Fruit fly (Drosophila melanogaster) whole organism, embryonic: ENCODE measurements around the gene tbrd-1.

Source experiments
- BEAF-32 ChIP-seq: fragments of 200-800 bp; sonication (Bioruptor generic); optimal IDR thresholded peaks from 3 replicates; lab custom pipeline; 2017; ENCODE audit warnings: missing biosample characterization, missing genetic modification characterization, mild to moderate bottlenecking, moderate library complexity, missing genetic modification reagents
- CG10267 ChIP-seq: fragments of 200-800 bp; sonication (Bioruptor generic); optimal IDR thresholded peaks from 2 replicates; lab custom pipeline; 2018; ENCODE audit warnings: missing biosample characterization, mild to moderate bottlenecking, missing genetic modification characterization, moderate library complexity
- CG10431 ChIP-seq: fragments of 200-800 bp; sonication (Bioruptor generic); optimal IDR thresholded peaks from 3 replicates; lab custom pipeline; 2018; ENCODE audit warnings: missing biosample characterization, mild to moderate bottlenecking, missing genetic modification characterization
- CG10462 ChIP-seq: fragments of 200-800 bp; sonication (Bioruptor generic); optimal IDR thresholded peaks from 2 replicates; lab custom pipeline; 2016; ENCODE audit warnings: missing biosample characterization, missing genetic modification characterization
- CG10959 ChIP-seq: fragments of 200-800 bp; sonication (Bioruptor generic); IDR thresholded peaks from 2 replicates; pipeline ENCODE4 v1.3.6; 2022; ENCODE audit warnings: missing biosample characterization, missing genetic modification characterization
- CG11695 ChIP-seq: fragments of 200-800 bp; sonication (Bioruptor generic); IDR thresholded peaks from 3 replicates; pipeline ENCODE4 v1.3.6; 2022; ENCODE audit warnings: missing biosample characterization, missing genetic modification characterization
- CG12391 ChIP-seq: fragments of 200-800 bp; sonication (Bioruptor generic); optimal IDR thresholded peaks from 3 replicates; lab custom pipeline; 2018; ENCODE audit warnings: missing biosample characterization, mild to moderate bottlenecking, missing genetic modification characterization, moderate library complexity
- CG12744 ChIP-seq: fragments of 200-800 bp; sonication (Bioruptor generic); optimal IDR thresholded peaks from 2 replicates; lab custom pipeline; 2016; ENCODE audit warnings: missing biosample characterization, missing genetic modification characterization
- CG12769 ChIP-seq: fragments of 200-800 bp; sonication (Bioruptor generic); optimal IDR thresholded peaks from 2 replicates; lab custom pipeline; 2019; ENCODE audit warnings: missing biosample characterization, mild to moderate bottlenecking, missing genetic modification characterization, moderate library complexity
- CG12942 ChIP-seq: fragments of 200-800 bp; sonication (Bioruptor generic); optimal IDR thresholded peaks from 3 replicates; lab custom pipeline; 2016; ENCODE audit warnings: missing biosample characterization, missing genetic modification characterization
- CG13624 ChIP-seq: fragments of 200-800 bp; sonication (Bioruptor generic); optimal IDR thresholded peaks from 2 replicates; lab custom pipeline; 2016; ENCODE audit warnings: missing biosample characterization, missing genetic modification characterization
- CG13775 ChIP-seq: fragments of 200-800 bp; sonication (Bioruptor generic); optimal IDR thresholded peaks from 3 replicates; lab custom pipeline; 2017; ENCODE audit warnings: missing biosample characterization, mild to moderate bottlenecking, missing genetic modification characterization
- CG17186 ChIP-seq: fragments of 200-800 bp; sonication (Bioruptor generic); optimal IDR thresholded peaks from 3 replicates; lab custom pipeline; 2017; ENCODE audit warnings: missing biosample characterization, missing genetic modification reagents, missing genetic modification characterization
- CG4707 ChIP-seq: fragments of 200-800 bp; sonication (Bioruptor generic); optimal IDR thresholded peaks from 2 replicates; lab custom pipeline; 2018; ENCODE audit warnings: missing biosample characterization, mild to moderate bottlenecking, missing genetic modification characterization, moderate library complexity
- CG4854 ChIP-seq: fragments of 200-800 bp; sonication (Bioruptor generic); optimal IDR thresholded peaks from 2 replicates; lab custom pipeline; 2016; ENCODE audit warnings: missing biosample characterization, missing genetic modification characterization, inconsistent platforms
- CG5953 ChIP-seq: fragments of 200-800 bp; sonication (Bioruptor generic); IDR thresholded peaks from 2 replicates; pipeline ENCODE4 v1.3.6; 2022; ENCODE audit warnings: missing biosample characterization, missing genetic modification characterization
- CG6791 ChIP-seq: fragments of 200-800 bp; sonication (Bioruptor generic); IDR thresholded peaks from 3 replicates; pipeline ENCODE4 v1.3.6; 2022; ENCODE audit warnings: missing biosample characterization, missing genetic modification characterization; ENCODE audit not compliant: partially characterized antibody
- CG6854 ChIP-seq: fragments of 200-800 bp; sonication (Bioruptor generic); optimal IDR thresholded peaks from 3 replicates; lab custom pipeline; 2017; ENCODE audit warnings: missing biosample characterization, mild to moderate bottlenecking, missing genetic modification characterization
- CG7556 ChIP-seq: fragments of 200-800 bp; sonication (Bioruptor generic); optimal IDR thresholded peaks from 2 replicates; lab custom pipeline; 2017; ENCODE audit warnings: missing biosample characterization, mild to moderate bottlenecking, missing genetic modification characterization
- CrebB ChIP-seq: fragments of 200-800 bp; sonication (Bioruptor generic); optimal IDR thresholded peaks from 3 replicates; lab custom pipeline; 2018; ENCODE audit warnings: missing biosample characterization, mild to moderate bottlenecking, missing genetic modification characterization
- D19B ChIP-seq: fragments of 200-800 bp; sonication (Bioruptor generic); optimal IDR thresholded peaks from 2 replicates; lab custom pipeline; 2017; ENCODE audit warnings: missing biosample characterization, mild to moderate bottlenecking, missing genetic modification characterization
- E2f1 ChIP-seq: fragments of 200-800 bp; sonication (Bioruptor generic); IDR thresholded peaks from 2 replicates; pipeline ENCODE4 v1.3.6; 2022; ENCODE audit warnings: missing biosample characterization, missing genetic modification characterization
- Ets97D ChIP-seq: fragments of 200-800 bp; sonication (Bioruptor generic); optimal IDR thresholded peaks from 3 replicates; lab custom pipeline; 2016; ENCODE audit warnings: missing biosample characterization, missing genetic modification characterization
- HLHmδ ChIP-seq: fragments of 200-800 bp; sonication (Bioruptor generic); optimal IDR thresholded peaks from 2 replicates; lab custom pipeline; 2018; ENCODE audit warnings: missing biosample characterization, mild to moderate bottlenecking, missing genetic modification characterization, moderate library complexity
- Hmx ChIP-seq: fragments of 200-800 bp; sonication (Bioruptor generic); optimal IDR thresholded peaks from 2 replicates; lab custom pipeline; 2016; ENCODE audit warnings: missing biosample characterization, missing genetic modification characterization
- Lhr ChIP-seq: fragments of 200-800 bp; sonication (Bioruptor generic); optimal IDR thresholded peaks from 3 replicates; lab custom pipeline; 2017; ENCODE audit warnings: mild to moderate bottlenecking, missing biosample characterization, missing genetic modification reagents, missing genetic modification characterization
- MTF-1 ChIP-seq: fragments of 200-800 bp; sonication (Bioruptor generic); optimal IDR thresholded peaks from 2 replicates; lab custom pipeline; 2018; ENCODE audit warnings: missing biosample characterization, mild to moderate bottlenecking, missing genetic modification characterization, borderline replicate concordance
- Max ChIP-seq: fragments of 200-800 bp; sonication (Bioruptor generic); optimal IDR thresholded peaks from 2 replicates; lab custom pipeline; 2016; ENCODE audit warnings: missing biosample characterization, mild to moderate bottlenecking, missing genetic modification characterization
- Sox102F ChIP-seq: fragments of 200-800 bp; sonication (Bioruptor generic); optimal IDR thresholded peaks from 2 replicates; lab custom pipeline; 2018; ENCODE audit warnings: missing biosample characterization, mild to moderate bottlenecking, missing genetic modification characterization, moderate library complexity
- Ssrp ChIP-seq: fragments of 200-800 bp; sonication (Bioruptor generic); optimal IDR thresholded peaks from 2 replicates; lab custom pipeline; 2018; ENCODE audit warnings: missing biosample characterization, mild to moderate bottlenecking, missing genetic modification characterization, moderate library complexity
- abd-A ChIP-seq: fragments of 200-800 bp; sonication (Bioruptor generic); optimal IDR thresholded peaks from 3 replicates; lab custom pipeline; 2019; ENCODE audit warnings: missing biosample characterization, mild to moderate bottlenecking, missing genetic modification characterization, moderate library complexity
- ac ChIP-seq: fragments of 200-800 bp; sonication (Bioruptor generic); optimal IDR thresholded peaks from 3 replicates; lab custom pipeline; 2017; ENCODE audit warnings: missing biosample characterization, mild to moderate bottlenecking, missing genetic modification characterization
- ara ChIP-seq: fragments of 200-800 bp; sonication (Bioruptor generic); IDR thresholded peaks from 2 replicates; pipeline ENCODE4 v1.3.6; 2022; ENCODE audit warnings: missing biosample characterization, missing genetic modification characterization
- bowl ChIP-seq: fragments of 200-800 bp; sonication (Bioruptor generic); IDR thresholded peaks from 2 replicates; pipeline ENCODE4 v1.3.6; 2022; ENCODE audit warnings: missing biosample characterization, missing genetic modification characterization
- cato ChIP-seq: fragments of 200-800 bp; sonication (Bioruptor generic); optimal IDR thresholded peaks from 2 replicates; lab custom pipeline; 2016; ENCODE audit warnings: missing biosample characterization, missing genetic modification characterization, borderline replicate concordance
- chinmo ChIP-seq: fragments of 200-800 bp; sonication (Bioruptor generic); IDR thresholded peaks from 4 replicates; pipeline ENCODE4 v1.3.6; 2022; ENCODE audit warnings: missing biosample characterization, missing genetic modification characterization; ENCODE audit not compliant: partially characterized antibody
- chm ChIP-seq: fragments of 200-800 bp; sonication (Bioruptor generic); IDR thresholded peaks from 2 replicates; pipeline ENCODE4 v1.3.6; 2022; ENCODE audit warnings: missing biosample characterization, missing genetic modification characterization
- chn ChIP-seq: fragments of 200-800 bp; sonication (Bioruptor generic); optimal IDR thresholded peaks from 2 replicates; lab custom pipeline; 2016; ENCODE audit warnings: missing biosample characterization, missing genetic modification characterization
- crc ChIP-seq: fragments of 200-800 bp; sonication (Bioruptor generic); optimal IDR thresholded peaks from 2 replicates; lab custom pipeline; 2016; ENCODE audit warnings: missing biosample characterization, missing genetic modification characterization
- ham ChIP-seq: fragments of 200-800 bp; sonication (Bioruptor generic); IDR thresholded peaks from 2 replicates; pipeline ENCODE4 v1.3.6; 2022; ENCODE audit warnings: missing biosample characterization, missing genetic modification characterization
- hbn ChIP-seq: fragments of 200-800 bp; sonication (Bioruptor generic); IDR thresholded peaks from 2 replicates; pipeline ENCODE4 v1.3.6; 2022; ENCODE audit warnings: missing biosample characterization, missing genetic modification characterization; ENCODE audit not compliant: partially characterized antibody
- jumu ChIP-seq: fragments of 200-800 bp; sonication (Bioruptor generic); optimal IDR thresholded peaks from 3 replicates; lab custom pipeline; 2016; ENCODE audit warnings: missing biosample characterization, missing genetic modification characterization
- lilli ChIP-seq: fragments of 200-800 bp; sonication (Bioruptor generic); optimal IDR thresholded peaks from 3 replicates; lab custom pipeline; 2016; ENCODE audit warnings: missing biosample characterization, missing genetic modification characterization
- nau ChIP-seq: fragments of 200-800 bp; sonication (Bioruptor generic); optimal IDR thresholded peaks from 3 replicates; lab custom pipeline; 2017; ENCODE audit warnings: missing biosample characterization, mild to moderate bottlenecking, missing genetic modification characterization, missing genetic modification reagents
- peb ChIP-seq: fragments of 200-800 bp; sonication (Bioruptor generic); IDR thresholded peaks from 2 replicates; pipeline ENCODE4 v1.3.6; 2022; ENCODE audit warnings: missing biosample characterization, missing genetic modification characterization
- pho ChIP-seq: fragments of 200-800 bp; sonication (Bioruptor generic); optimal IDR thresholded peaks from 2 replicates; lab custom pipeline; 2016; ENCODE audit warnings: missing biosample characterization, missing genetic modification characterization
- pum ChIP-seq: fragments of 200-800 bp; sonication (Bioruptor generic); optimal IDR thresholded peaks from 2 replicates; lab custom pipeline; 2016; ENCODE audit warnings: missing biosample characterization, missing genetic modification characterization
- tll ChIP-seq, 2 experiments: fragments of 200-800 bp in 1 of 2; fragments of >200 bp in 1 of 2; sonication (Bioruptor generic) in 1 of 2; optimal IDR thresholded peaks; 2 replicates each; lab custom pipeline; 2017 to 2019; ENCODE audit warnings: missing biosample characterization in 2 of 2, missing genetic modification characterization in 2 of 2, mild to moderate bottlenecking in 1 of 2, moderate library complexity in 1 of 2
- zf30C ChIP-seq: fragments of 200-800 bp; sonication (Bioruptor generic); optimal IDR thresholded peaks from 3 replicates; lab custom pipeline; 2018; ENCODE audit warnings: missing biosample characterization, mild to moderate bottlenecking, missing genetic modification characterization

The tbrd-1 gene

dm6 chr3R:23931095-23931728 is 37.9 kb upstream of the tbrd-1 start, which contains the start of the genes Rpt2 and CG13599 (continued):
- TF ChIP-seq HLHmδ (no peak), CG12942 (GFP tag; lab: Kevin White, UChicago) (peak; percentile 13), pho (no peak), CG7556 (no peak), peb (GFP tag; lab: Robert Waterston, UW) (no peak), jumu (GFP tag; lab: Kevin White, UChicago) (no peak), Ets97D (GFP tag; lab: Kevin White, UChicago) (peak; percentile 69), CG13775 (no peak), zf30C (GFP tag; lab: Kevin White, UChicago) (no peak), abd-A (tag; lab: Kevin White, UChicago) (no peak), CG4854 (GFP tag; lab: Kevin White, UChicago) (no peak), CG12744 (no peak), CG12391 (peak; percentile 63), MTF-1 (GFP tag; lab: Kevin White, UChicago) (no peak), chn (GFP tag; lab: Kevin White, UChicago) (no peak), CG4707 (GFP tag; lab: Kevin White, UChicago) (no peak), CG6791 (no peak), hbn (peak; percentile 50), nau (GFP tag; lab: Kevin White, UChicago) (no peak), CG5953 (GFP tag; lab: Robert Waterston, UW) (no peak), CG10267 (tag; lab: Kevin White, UChicago) (peak; percentile 69), Sox102F (GFP tag; lab: Kevin White, UChicago) (no peak), pum (GFP tag; lab: Kevin White, UChicago) (no peak), CG17186 (GFP tag; lab: Kevin White, UChicago) (peak; percentile 69), CG10462 (peak; percentile 12), CG10959 (GFP tag; lab: Robert Waterston, UW) (no peak), bowl (GFP tag; lab: Robert Waterston, UW) (no peak), D19B (GFP tag; lab: Kevin White, UChicago) (no peak), crc (no peak), tll (GFP tag; optimal IDR thresholded peaks at IDR 0.05; lab: Kevin White, UChicago) (peak in 1 of 2 experiments; percentile 60), ac (no peak), chm (GFP tag; lab: Robert Waterston, UW) (no peak), CrebB (tag; lab: Kevin White, UChicago) (no peak), BEAF-32 (GFP tag; lab: Kevin White, UChicago) (peak; percentile 64), CG6854 (GFP tag; lab: Kevin White, UChicago) (no peak), Lhr (GFP tag; lab: Kevin White, UChicago) (peak; percentile 43), Hmx (GFP tag; lab: Kevin White, UChicago) (no peak), Ssrp (tag; lab: Kevin White, UChicago) (no peak), CG10431 (GFP tag; lab: Kevin White, UChicago) (no peak), ham (no peak), chinmo (0 out of 4 replicates have a peak, but pooled peaks have one; percentile 14), CG13624 (GFP tag; lab: Kevin White, UChicago) (peak; percentile 47), cato (GFP tag; lab: Kevin White, UChicago) (no peak), Max (peak; percentile 32), CG11695 (GFP tag; lab: Robert Waterston, UW) (no peak), ara (no peak), lilli (GFP tag; lab: Kevin White, UChicago) (peak; percentile 34), CG12769 (tag; lab: Kevin White, UChicago) (no peak), E2f1 (GFP tag; lab: Robert Waterston, UW) (no peak)
